Fruit fly (Drosophila melanogaster): Measurements from ENCODE around the gene CG17104.

CG17104 gene

dm6 chr2L:10728751-10729150, 51.8 kb downstream of the CG17104 start, which contains the start of gene CG6443 (continued):
- peak; percentile 56 for TF ChIP-seq trem (tag; optimal IDR thresholded peaks at IDR 0.05)
- no peak for TF ChIP-seq CG18619 (GFP tag; optimal IDR thresholded peaks at IDR 0.05)
- TF ChIP-seq CG10543 (GFP tag; optimal IDR thresholded peaks at IDR 0.05) = no peak
- TF ChIP-seq hb (GFP tag; IDR thresholded peaks at IDR 0.05; ENCODE audit: partially characterized antibody) = 0 out of 3 replicates have a peak, but pooled peaks have one; percentile 20
- TF ChIP-seq BEAF-32 (GFP tag; optimal IDR thresholded peaks at IDR 0.05) = peak; percentile 80
- no peak for TF ChIP-seq run (tag; optimal IDR thresholded peaks at IDR 0.05)
- TF ChIP-seq vnd (GFP tag; IDR thresholded peaks at IDR 0.05; ENCODE audit: partially characterized antibody) = peak; percentile 58; the same call in 1 of the 3 replicates
- TF ChIP-seq Trl (optimal IDR thresholded peaks at IDR 0.05) = no peak
- TF ChIP-seq Trl (GFP tag; optimal IDR thresholded peaks at IDR 0.05) = no peak
- TF ChIP-seq sd (tag; optimal IDR thresholded peaks at IDR 0.05) = no peak
- TF ChIP-seq CG4707 (GFP tag; optimal IDR thresholded peaks at IDR 0.05) = no peak
- TF ChIP-seq mam (GFP tag; optimal IDR thresholded peaks at IDR 0.05) = no peak
- no peak for TF ChIP-seq grn (GFP tag; optimal IDR thresholded peaks at IDR 0.05)
- peak; percentile 40 for TF ChIP-seq CG2712 (tag; optimal IDR thresholded peaks at IDR 0.05)
- no peak for TF ChIP-seq nau (GFP tag; optimal IDR thresholded peaks at IDR 0.05)
- TF ChIP-seq CG3726 (GFP tag; IDR thresholded peaks at IDR 0.05) = no peak
- TF ChIP-seq lov (optimal IDR thresholded peaks at IDR 0.05) = no peak
- TF ChIP-seq lov (GFP tag; IDR thresholded peaks at IDR 0.05) = no peak
- no peak for TF ChIP-seq Dip3 (GFP tag; optimal IDR thresholded peaks at IDR 0.05)
- TF ChIP-seq CG30020 (tag; optimal IDR thresholded peaks at IDR 0.05) = peak; percentile 38
- no peak for TF ChIP-seq Stat92E (GFP tag; optimal IDR thresholded peaks at IDR 0.05)
- no peak for TF ChIP-seq seq (GFP tag; IDR thresholded peaks at IDR 0.05)
- no peak for TF ChIP-seq NC2β (GFP tag; optimal IDR thresholded peaks at IDR 0.05)
- peak; percentile 90 for TF ChIP-seq CG13287 (GFP tag; IDR thresholded peaks at IDR 0.05; ENCODE audit: partially characterized antibody)
- TF ChIP-seq tx (GFP tag; optimal IDR thresholded peaks at IDR 0.05) = no peak
- peak; percentile 89 for TF ChIP-seq Dll (GFP tag; IDR thresholded peaks at IDR 0.05; ENCODE audit: partially characterized antibody)
- TF ChIP-seq Antp (GFP tag; optimal IDR thresholded peaks at IDR 0.05) = no peak
- TF ChIP-seq CG10209 (GFP tag; optimal IDR thresholded peaks at IDR 0.05) = no peak
- TF ChIP-seq Tbp (GFP tag; optimal IDR thresholded peaks at IDR 0.05) = no peak
- no peak for TF ChIP-seq CG6272 (GFP tag; IDR thresholded peaks at IDR 0.05)
- no peak for TF ChIP-seq CG4282 (GFP tag; optimal IDR thresholded peaks at IDR 0.05)
- TF ChIP-seq Atf6 (GFP tag; IDR thresholded peaks at IDR 0.05) = no peak
- no peak for TF ChIP-seq CG11247 (GFP tag; IDR thresholded peaks at IDR 0.05)
- peak; percentile 88 for TF ChIP-seq sna (GFP tag; IDR thresholded peaks at IDR 0.05; ENCODE audit: partially characterized antibody)
- TF ChIP-seq dan (GFP tag; IDR thresholded peaks at IDR 0.05) = no peak
- no peak for TF ChIP-seq H2.0 (GFP tag; IDR thresholded peaks at IDR 0.05)
- TF ChIP-seq pros (GFP tag; optimal IDR thresholded peaks at IDR 0.05) = no peak
- TF ChIP-seq zen (tag; optimal IDR thresholded peaks at IDR 0.05) = no peak
- TF ChIP-seq CG13624 (GFP tag; optimal IDR thresholded peaks at IDR 0.05) = no peak
- no peak for TF ChIP-seq zfh2 (GFP tag; optimal IDR thresholded peaks at IDR 0.05)
- TF ChIP-seq Dek (tag; optimal IDR thresholded peaks at IDR 0.05) = no peak
- no peak for TF ChIP-seq shn (GFP tag; optimal IDR thresholded peaks at IDR 0.05)
- TF ChIP-seq CG8089 (GFP tag; optimal IDR thresholded peaks at IDR 0.05) = no peak
- TF ChIP-seq psq (GFP tag; optimal IDR thresholded peaks at IDR 0.05) = no peak
- no peak for TF ChIP-seq CoRest (tag; optimal IDR thresholded peaks at IDR 0.05)
- TF ChIP-seq CG8924 (tag; optimal IDR thresholded peaks at IDR 0.05) = no peak
- no peak for TF ChIP-seq CG1792 (GFP tag; optimal IDR thresholded peaks at IDR 0.05)
- TF ChIP-seq CG15479 (GFP tag; optimal IDR thresholded peaks at IDR 0.05) = no peak
- no peak for TF ChIP-seq org-1 (GFP tag; optimal IDR thresholded peaks at IDR 0.05)
- no peak for TF ChIP-seq CG4404 (GFP tag; IDR thresholded peaks at IDR 0.05)
- TF ChIP-seq ci (GFP tag; IDR thresholded peaks at IDR 0.05) = no peak
- no peak for TF ChIP-seq toy (GFP tag; IDR thresholded peaks at IDR 0.05)
